Fruit fly (Drosophila melanogaster) whole organism: ENCODE results near the gene pygo.

Experiments used
- Dll ChIP-seq: fragments of >200 bp; optimal IDR thresholded peaks from 2 replicates; lab custom pipeline; 2017
- EcR ChIP-seq, 2 experiments: fragments of >200 bp; optimal IDR thresholded peaks; 2 replicates each; lab custom pipeline; 2017; ENCODE audit warnings: missing biosample characterization in 2 of 2, missing genetic modification characterization in 2 of 2, missing genetic modification reagents in 2 of 2
- pan ChIP-seq: fragments of >200 bp; optimal IDR thresholded peaks from 2 replicates; lab custom pipeline; 2017
- psq ChIP-seq: fragments of >200 bp; optimal IDR thresholded peaks from 2 replicates; lab custom pipeline; 2017
- usp ChIP-seq: fragments of >200 bp; optimal IDR thresholded peaks from 2 replicates; lab custom pipeline; 2017; ENCODE audit warnings: missing biosample characterization, missing genetic modification characterization, mixed read lengths

DNA sequence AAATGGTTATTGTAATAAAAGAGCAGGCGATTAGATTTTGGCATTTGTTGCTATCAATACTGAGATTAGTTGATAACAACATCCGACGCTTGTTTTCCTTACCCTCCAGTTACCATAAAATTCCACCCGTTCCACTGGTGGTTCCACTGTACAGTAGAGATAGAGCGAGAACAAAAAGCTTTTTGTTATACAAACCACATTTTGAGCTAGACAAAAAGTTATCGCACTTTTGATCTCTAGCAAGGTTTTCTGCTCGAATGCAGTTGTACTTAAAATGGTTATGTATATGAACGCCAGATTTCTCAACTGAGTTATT, 24.6 kb upstream of the pygo start:
- TF ChIP-seq pan (no peak), usp (no peak), EcR (GFP tag; optimal IDR thresholded peaks at IDR 0.05; lab: Kevin White, UChicago) (no peak), psq (no peak), Dll (no peak)
